Fruit fly (Drosophila melanogaster): ENCODE results near the gene Fbw5.

Gene Fbw5

DNA sequence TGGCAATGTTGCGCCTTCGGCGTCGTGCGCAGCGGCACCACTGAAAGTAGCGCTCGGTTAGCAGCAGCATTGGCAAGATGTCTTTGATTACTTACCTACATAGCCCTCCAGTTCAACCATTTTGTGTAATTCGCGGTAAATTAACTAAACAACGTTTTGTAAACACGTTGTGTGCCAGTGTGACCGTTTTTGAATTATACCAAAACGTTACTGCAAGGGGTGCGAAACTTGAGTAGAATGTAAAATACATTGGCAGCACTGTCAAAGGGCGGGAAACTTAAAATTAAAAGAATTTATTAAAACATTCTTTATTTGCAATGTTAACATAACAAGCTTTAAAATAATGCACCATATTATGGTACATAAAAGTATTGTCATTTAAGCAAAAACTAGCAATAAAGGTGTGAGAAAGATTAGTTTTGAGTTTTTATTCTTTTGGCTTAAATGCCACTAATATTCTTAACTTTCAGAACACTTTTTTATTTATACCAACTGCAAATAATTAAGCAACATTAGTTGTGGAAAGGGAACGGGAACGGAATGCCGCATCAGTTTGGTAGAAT lies 41.3 kb downstream of the Fbw5 start, which contains the start of gene CG9107:
CG9107 (minus strand) TSS at position 195 of the 563 bp plus-strand sequence.
- TF ChIP-seq Sin3A (optimal IDR thresholded peaks at IDR 0.05) (no peak), Myc (optimal IDR thresholded peaks at IDR 0.05) (no peak), h (optimal IDR thresholded peaks at IDR 0.05) (no peak), psq (optimal IDR thresholded peaks at IDR 0.05) (no peak), insv (optimal IDR thresholded peaks at IDR 0.05) (no peak), ttk (optimal IDR thresholded peaks at IDR 0.05) (no peak)

DNA sequence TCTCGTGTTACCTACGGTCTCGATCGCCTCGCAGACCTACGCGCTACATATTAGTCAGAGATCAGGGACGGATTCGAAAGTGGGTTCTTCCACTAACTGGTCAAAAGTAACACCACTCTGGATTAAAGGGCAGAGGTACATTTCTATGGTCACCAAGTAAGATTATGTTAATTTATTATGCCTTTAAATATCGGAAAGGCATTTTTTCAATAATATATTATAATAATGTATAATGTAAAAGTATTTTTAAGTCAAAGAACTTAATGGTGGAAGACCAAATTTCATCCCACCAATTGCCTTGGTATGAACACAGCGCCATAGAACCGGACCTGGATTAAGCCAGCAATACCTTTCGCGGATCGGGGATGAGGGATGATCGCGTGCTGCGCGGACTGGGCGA lies 43.0 kb downstream of the Fbw5 start:
- TF ChIP-seq Sin3A (optimal IDR thresholded peaks at IDR 0.05) (no peak), Myc (optimal IDR thresholded peaks at IDR 0.05) (no peak), psq (optimal IDR thresholded peaks at IDR 0.05) (no peak), h (optimal IDR thresholded peaks at IDR 0.05) (no peak), insv (optimal IDR thresholded peaks at IDR 0.05) (no peak), ttk (optimal IDR thresholded peaks at IDR 0.05) (no peak)

DNA sequence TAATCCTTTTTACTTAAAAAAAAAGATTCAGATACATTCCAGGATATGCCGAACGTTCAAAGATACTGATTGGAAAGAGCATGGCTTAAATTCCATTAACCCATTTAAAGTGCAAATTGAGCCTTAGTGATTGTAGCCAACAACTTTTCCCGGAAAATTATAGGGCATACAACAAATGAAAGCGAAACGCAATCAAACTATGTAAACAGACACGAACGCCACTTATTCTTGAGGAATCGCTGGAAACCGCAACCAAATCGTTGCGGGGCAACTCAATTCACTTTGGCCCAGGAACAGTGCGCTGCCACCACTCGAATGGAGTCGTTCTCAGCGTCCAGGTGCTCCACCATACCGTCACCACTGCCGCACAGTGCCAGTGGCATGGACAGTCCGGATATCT lies 45.2 kb downstream of the Fbw5 start, which contains the start of gene CG13996:
CG13996 (plus strand) TSS at position 301 of the 400 bp plus-strand sequence.
- TF ChIP-seq Myc (optimal IDR thresholded peaks at IDR 0.05) (no peak), ttk (optimal IDR thresholded peaks at IDR 0.05) (no peak), Sin3A (optimal IDR thresholded peaks at IDR 0.05) (no peak), h (optimal IDR thresholded peaks at IDR 0.05) (no peak), psq (optimal IDR thresholded peaks at IDR 0.05) (no peak), insv (optimal IDR thresholded peaks at IDR 0.05) (no peak)

DNA sequence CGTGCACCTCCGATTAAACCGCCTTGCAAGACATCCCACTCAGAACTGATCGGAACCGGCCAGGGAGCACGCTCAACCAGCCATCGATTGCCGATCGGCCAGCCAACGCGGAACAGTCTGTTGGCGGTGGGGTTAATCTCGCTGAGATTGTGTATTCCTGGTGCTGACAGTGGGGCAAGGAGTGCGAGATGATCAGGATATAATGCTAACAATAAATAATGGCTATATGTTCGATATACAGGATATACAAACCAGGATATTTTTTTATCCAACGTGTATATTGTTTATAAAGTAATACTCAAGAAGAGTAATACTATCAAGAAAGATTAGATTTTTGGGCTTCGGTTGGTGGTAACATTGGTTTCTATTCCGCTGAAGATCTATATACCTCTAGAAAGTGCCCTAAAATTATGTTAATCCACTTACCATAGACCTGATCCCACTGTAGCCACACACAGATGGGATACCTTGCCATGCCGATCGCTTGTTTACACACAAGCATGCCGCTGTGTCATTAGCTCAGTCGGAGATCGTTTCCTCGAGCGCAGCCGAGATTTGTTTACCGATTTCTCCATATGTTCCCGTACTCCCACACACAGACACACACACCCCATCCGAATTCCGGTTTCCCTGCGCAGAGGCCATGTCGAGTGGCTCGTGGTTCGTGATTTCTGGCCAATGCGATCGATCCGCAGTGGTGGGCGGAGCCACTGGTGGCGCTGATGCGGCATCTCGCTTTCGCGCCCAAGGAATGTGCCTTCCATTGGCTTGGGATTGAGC lies 46.2 kb downstream of the Fbw5 start, which contains the start of gene H2.0:
H2.0 (minus strand) TSS at position 51 of the 780 bp plus-strand sequence.
- TF ChIP-seq Myc (optimal IDR thresholded peaks at IDR 0.05) = no peak
- TF ChIP-seq h (optimal IDR thresholded peaks at IDR 0.05) = no peak
- TF ChIP-seq psq (optimal IDR thresholded peaks at IDR 0.05) = no peak
- TF ChIP-seq Sin3A (optimal IDR thresholded peaks at IDR 0.05) = no peak
- no peak for TF ChIP-seq ttk (optimal IDR thresholded peaks at IDR 0.05)
- no peak for TF ChIP-seq insv (optimal IDR thresholded peaks at IDR 0.05)
